Worm (Caenorhabditis elegans) whole organism, L1 larva: Measurements from ENCODE around the gene F43B10.1.
A peak's percentile ranks its signal among the peaks of the same experiment; 100 is the strongest.

Source experiments
- C34B4.2 ChIP-seq: sonication (generic microtip); optimal IDR thresholded peaks from 2 replicates; lab custom pipeline; 2017; ENCODE audit warnings: mild to moderate bottlenecking, missing genetic modification characterization, missing compliant biosample characterization
- F16B12.6 ChIP-seq: fragments of 150-350 bp; optimal IDR thresholded peaks from 2 replicates; lab custom pipeline; 2014; ENCODE audit warnings: missing biosample characterization, missing genetic modification characterization
- aha-1 ChIP-seq: fragments of 150-350 bp; optimal IDR thresholded peaks from 2 replicates; lab custom pipeline; 2014; ENCODE audit warnings: missing biosample characterization, missing genetic modification characterization
- alr-1 ChIP-seq: fragments of 200-800 bp; sonication (Bioruptor generic); optimal IDR thresholded peaks from 2 replicates; lab custom pipeline; 2018; ENCODE audit warnings: borderline replicate concordance, mild to moderate bottlenecking, missing genetic modification characterization, missing compliant biosample characterization
- ceh-63 ChIP-seq: fragments of 200-800 bp; sonication (Bioruptor generic); optimal IDR thresholded peaks from 2 replicates; lab custom pipeline; 2018; ENCODE audit warnings: mild to moderate bottlenecking, missing genetic modification characterization, missing compliant biosample characterization
- ces-1 ChIP-seq: fragments of 150-350 bp; optimal IDR thresholded peaks from 2 replicates; lab custom pipeline; 2014; ENCODE audit warnings: missing biosample characterization, missing genetic modification reagents, missing genetic modification characterization
- efl-1 ChIP-seq, 4 experiments: fragments of 150-350 bp; optimal IDR thresholded peaks in 3 of 4; peaks in 1 of 4; 1 replicate in 1 of 4; 2 replicates in 3 of 4; lab custom pipeline; 2014; ENCODE audit warnings: missing biosample characterization in 2 of 4, missing genetic modification characterization in 2 of 4, missing genetic modification reagents in 2 of 4
- egl-27 ChIP-seq, 2 experiments: fragments of 150-350 bp in 1 of 2; sonication (generic microtip); optimal IDR thresholded peaks; 3 replicates each; lab custom pipeline; 2017 to 2018; ENCODE audit warnings: missing biosample characterization in 2 of 2, missing genetic modification characterization in 2 of 2, missing genetic modification reagents in 2 of 2
- elt-2 ChIP-seq: sonication (generic microtip); optimal IDR thresholded peaks from 2 replicates; lab custom pipeline; 2016; ENCODE audit warnings: missing genetic modification characterization, mild to moderate bottlenecking, inconsistent platforms, missing compliant biosample characterization, missing genetic modification reagents
- elt-3 ChIP-seq, 6 experiments: fragments of 150-350 bp in 1 of 6; sonication (generic microtip); optimal IDR thresholded peaks; 2 replicates each; lab custom pipeline; 2017 to 2018; ENCODE audit warnings: missing biosample characterization in 6 of 6, missing genetic modification characterization in 6 of 6, inconsistent platforms in 1 of 6
- ets-5 ChIP-seq: fragments of 200-800 bp; sonication (Bioruptor generic); IDR thresholded peaks from 2 replicates; pipeline ENCODE4 v1.3.6; 2022; ENCODE audit warnings: missing genetic modification characterization, missing compliant biosample characterization
- fkh-10 ChIP-seq: sonication (generic microtip); optimal IDR thresholded peaks from 2 replicates; lab custom pipeline; 2017; ENCODE audit warnings: missing biosample characterization, missing genetic modification reagents, missing genetic modification characterization
- fkh-4 ChIP-seq: sonication (generic microtip); optimal IDR thresholded peaks from 2 replicates; lab custom pipeline; 2016; ENCODE audit warnings: missing compliant biosample characterization, missing genetic modification characterization, borderline replicate concordance
- fos-1 ChIP-seq: fragments of 150-350 bp; optimal IDR thresholded peaks from 2 replicates; lab custom pipeline; 2014; ENCODE audit warnings: missing biosample characterization, missing genetic modification characterization
- grh-1 ChIP-seq: fragments of 200-800 bp; sonication (Bioruptor generic); IDR thresholded peaks from 2 replicates; pipeline ENCODE4 v1.3.6; 2022; ENCODE audit warnings: missing genetic modification reagents, missing genetic modification characterization, missing compliant biosample characterization
- hlh-17 ChIP-seq: fragments of 200-800 bp; sonication (Bioruptor generic); optimal IDR thresholded peaks from 2 replicates; lab custom pipeline; 2018; ENCODE audit warnings: missing genetic modification characterization, mild to moderate bottlenecking, missing compliant biosample characterization, moderate library complexity, borderline replicate concordance
- hpl-2 ChIP-seq: fragments of 150-350 bp; optimal IDR thresholded peaks from 2 replicates; lab custom pipeline; 2014; ENCODE audit warnings: missing biosample characterization, missing genetic modification reagents, missing genetic modification characterization
- isw-1 ChIP-seq: fragments of 200-800 bp; sonication (Bioruptor generic); IDR thresholded peaks from 2 replicates; pipeline ENCODE4 v1.3.6; 2022; ENCODE audit warnings: missing genetic modification characterization, missing compliant biosample characterization
- jun-1 ChIP-seq: fragments of 150-350 bp; optimal IDR thresholded peaks from 2 replicates; lab custom pipeline; 2014; ENCODE audit warnings: missing biosample characterization, missing genetic modification reagents, missing genetic modification characterization
- lin-14 ChIP-seq: fragments of 200-800 bp; sonication (Bioruptor generic); optimal IDR thresholded peaks from 2 replicates; lab custom pipeline; 2018; ENCODE audit warnings: mild to moderate bottlenecking, missing genetic modification characterization, moderate library complexity, missing compliant biosample characterization
- lin-15B ChIP-seq: fragments of 150-350 bp; sonication (generic microtip); optimal IDR thresholded peaks from 3 replicates; lab custom pipeline; 2014; ENCODE audit warnings: missing biosample characterization, missing genetic modification characterization
- lsy-2 ChIP-seq, 2 experiments: fragments of 150-350 bp; optimal IDR thresholded peaks; 2 replicates each; lab custom pipeline; 2014; ENCODE audit warnings: missing biosample characterization in 2 of 2, missing genetic modification characterization in 2 of 2
- mdl-1 ChIP-seq, 2 experiments: fragments of 150-350 bp; optimal IDR thresholded peaks; 2 replicates each; lab custom pipeline; 2014 to 2017; ENCODE audit warnings: missing biosample characterization in 2 of 2, missing genetic modification characterization in 2 of 2, inconsistent platforms in 1 of 2
- mef-2 ChIP-seq: fragments of 150-350 bp; optimal IDR thresholded peaks from 2 replicates; lab custom pipeline; 2014; ENCODE audit warnings: missing biosample characterization, missing genetic modification characterization
- nhr-12 ChIP-seq: sonication (generic microtip); optimal IDR thresholded peaks from 2 replicates; lab custom pipeline; 2017; ENCODE audit warnings: missing biosample characterization, missing genetic modification characterization
- nhr-19 ChIP-seq: fragments of 200-800 bp; sonication (Bioruptor generic); conservative IDR thresholded peaks from 2 replicates; pipeline ENCODE4 v1.3.6; 2022; ENCODE audit warnings: missing genetic modification characterization, missing compliant biosample characterization
- nhr-20 ChIP-seq: sonication (generic microtip); optimal IDR thresholded peaks from 2 replicates; lab custom pipeline; 2016; ENCODE audit warnings: mild to moderate bottlenecking, missing genetic modification characterization, missing compliant biosample characterization
- nhr-28 ChIP-seq: fragments of 150-350 bp; optimal IDR thresholded peaks from 2 replicates; lab custom pipeline; 2014; ENCODE audit warnings: missing biosample characterization, missing genetic modification characterization
- nhr-47 ChIP-seq: sonication (generic microtip); optimal IDR thresholded peaks from 2 replicates; lab custom pipeline; 2016; ENCODE audit warnings: mild to moderate bottlenecking, missing genetic modification characterization, moderate library complexity, missing compliant biosample characterization
- nhr-71 ChIP-seq: sonication (generic microtip); optimal IDR thresholded peaks from 2 replicates; lab custom pipeline; 2016; ENCODE audit warnings: mild to moderate bottlenecking, missing genetic modification characterization, moderate library complexity, missing compliant biosample characterization
- nhr-77 ChIP-seq: fragments of 150-350 bp; optimal IDR thresholded peaks from 2 replicates; lab custom pipeline; 2014; ENCODE audit warnings: missing biosample characterization, missing genetic modification characterization
- nhr-85 ChIP-seq: sonication (generic microtip); peaks from one replicate; lab custom pipeline; 2016; ENCODE audit warnings: missing genetic modification characterization, inconsistent platforms, missing compliant biosample characterization
- pqm-1 ChIP-seq: sonication (generic microtip); optimal IDR thresholded peaks from 3 replicates; lab custom pipeline; 2017; ENCODE audit warnings: missing biosample characterization, missing genetic modification characterization
- rnt-1 ChIP-seq: sonication (generic microtip); optimal IDR thresholded peaks from 2 replicates; lab custom pipeline; 2016; ENCODE audit warnings: mild to moderate bottlenecking, missing genetic modification characterization, moderate library complexity, missing compliant biosample characterization
- snpc-4 ChIP-seq: fragments of 150-350 bp; optimal IDR thresholded peaks from 2 replicates; lab custom pipeline; 2014; ENCODE audit warnings: missing biosample characterization, missing genetic modification characterization
- snu-23 ChIP-seq: sonication (generic microtip); optimal IDR thresholded peaks from 2 replicates; lab custom pipeline; 2016; ENCODE audit warnings: missing genetic modification characterization, missing compliant biosample characterization
- sox-4 ChIP-seq: sonication (generic microtip); optimal IDR thresholded peaks from 2 replicates; lab custom pipeline; 2016; ENCODE audit warnings: missing genetic modification characterization, missing compliant biosample characterization
- tbx-2 ChIP-seq: sonication (generic microtip); optimal IDR thresholded peaks from 2 replicates; lab custom pipeline; 2016; ENCODE audit warnings: missing genetic modification characterization, missing compliant biosample characterization
- unc-130 ChIP-seq: fragments of 150-350 bp; optimal IDR thresholded peaks from 2 replicates; lab custom pipeline; 2017; ENCODE audit warnings: missing biosample characterization, missing genetic modification characterization, inconsistent platforms
- unc-30 ChIP-seq: sonication (generic microtip); optimal IDR thresholded peaks from 2 replicates; lab custom pipeline; 2017; ENCODE audit warnings: missing biosample characterization, missing genetic modification characterization
- unc-86 ChIP-seq: sonication (generic microtip); optimal IDR thresholded peaks from 2 replicates; lab custom pipeline; 2016; ENCODE audit warnings: missing genetic modification characterization, missing compliant biosample characterization
- vab-15 ChIP-seq: sonication (generic microtip); optimal IDR thresholded peaks from 2 replicates; lab custom pipeline; 2017; ENCODE audit warnings: missing genotype, mild to moderate bottlenecking, missing genetic modification characterization, missing compliant biosample characterization
- xbp-1 ChIP-seq: sonication (generic microtip); optimal IDR thresholded peaks from 2 replicates; lab custom pipeline; 2016; ENCODE audit warnings: missing genetic modification characterization, missing compliant biosample characterization
- zag-1 ChIP-seq: fragments of 150-350 bp; optimal IDR thresholded peaks from 2 replicates; lab custom pipeline; 2014; ENCODE audit warnings: missing biosample characterization, missing genetic modification characterization
- zip-4 ChIP-seq: fragments of 200-800 bp; sonication (Bioruptor generic); optimal IDR thresholded peaks from 2 replicates; lab custom pipeline; 2018; ENCODE audit warnings: mild to moderate bottlenecking, missing genetic modification characterization, moderate library complexity, missing compliant biosample characterization
- ztf-11 ChIP-seq, 2 experiments: sonication (generic microtip); optimal IDR thresholded peaks; 2 replicates each; lab custom pipeline; 2016 to 2017; ENCODE audit warnings: missing genetic modification characterization in 2 of 2, missing biosample characterization in 1 of 2, missing compliant biosample characterization in 1 of 2
- ztf-4 ChIP-seq: fragments of 150-350 bp; optimal IDR thresholded peaks from 2 replicates; lab custom pipeline; 2014; ENCODE audit warnings: missing biosample characterization, missing genetic modification characterization

Gene F43B10.1

ce11 chrX:16604566-16604965 is 58.1 kb downstream of the F43B10.1 start (continued):
- TF ChIP-seq alr-1 (no peak), lsy-2 (tag; optimal IDR thresholded peaks at IDR 0.05; lab: Kevin White, UChicago) (peak; percentile 14 to 16), F16B12.6 (tag; lab: Kevin White, UChicago) (no peak), nhr-71 (tag; lab: Kevin White, UChicago) (peak; percentile 74), isw-1 (GFP tag; lab: Robert Waterston, UW) (no peak), ztf-11 (tag; optimal IDR thresholded peaks at IDR 0.05; lab: Kevin White, UChicago) (no peak), hlh-17 (GFP tag; lab: Kevin White, UChicago) (no peak), elt-3 (tag; optimal IDR thresholded peaks at IDR 0.05; lab: Kevin White, UChicago) (no peak), nhr-12 (no peak), mef-2 (tag; lab: Kevin White, UChicago) (no peak), unc-86 (no peak), ztf-4 (tag; lab: Kevin White, UChicago) (no peak), ces-1 (GFP tag; lab: Kevin White, UChicago) (no peak), fkh-4 (tag; lab: Kevin White, UChicago) (no peak), snpc-4 (no peak), tbx-2 (peak; percentile 22), unc-130 (no peak), fkh-10 (GFP tag; lab: Kevin White, UChicago) (no peak), nhr-85 (tag; lab: Kevin White, UChicago) (peak; percentile 56), grh-1 (GFP tag; lab: Robert Waterston, UW) (peak; percentile 33; the same call in 1 of the 2 replicates), nhr-20 (peak; percentile 54), nhr-19 (peak; percentile 60), xbp-1 (tag; lab: Kevin White, UChicago) (peak; percentile 26), mdl-1 (tag; optimal IDR thresholded peaks at IDR 0.05; lab: Kevin White, UChicago) (peak in 1 of 2 experiments; percentile 63), lin-15B (tag; lab: Kevin White, UChicago) (no peak), rnt-1 (peak; percentile 55), egl-27 (tag; optimal IDR thresholded peaks at IDR 0.05; lab: Kevin White, UChicago) (no peak), zip-4 (GFP tag; lab: Kevin White, UChicago) (peak; percentile 21), vab-15 (no peak), aha-1 (tag; lab: Kevin White, UChicago) (no peak)
- TF ChIP-seq, all 84 proteins: peak for 30

DNA sequence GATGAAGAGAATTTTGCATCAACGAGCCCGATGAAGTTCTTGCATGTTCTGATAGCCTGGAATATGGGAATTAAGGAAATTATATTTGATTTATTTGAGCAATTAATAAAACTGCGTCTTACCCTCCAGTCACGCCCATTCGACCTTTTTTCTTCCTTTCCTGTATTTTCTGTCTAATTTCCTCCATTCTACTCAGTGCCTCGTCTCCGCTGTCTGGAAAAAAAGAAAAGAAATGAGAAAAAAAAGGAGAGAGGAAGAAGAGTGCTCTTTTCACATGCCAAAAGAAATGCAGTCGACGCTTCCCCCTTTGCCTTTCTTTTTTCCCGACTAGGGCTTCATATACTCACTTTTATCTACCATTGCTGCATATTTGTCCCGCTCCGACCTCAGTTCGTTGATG is 58.5 kb downstream of the F43B10.1 start:
- no peak for TF ChIP-seq nhr-47 (tag; lab: Kevin White, UChicago)
- TF ChIP-seq unc-30, result no peak
- TF ChIP-seq fkh-10 (GFP tag; lab: Kevin White, UChicago), result peak; percentile 1
- no peak for TF ChIP-seq grh-1 (GFP tag; lab: Robert Waterston, UW)
- TF ChIP-seq nhr-20, result no peak

DNA sequence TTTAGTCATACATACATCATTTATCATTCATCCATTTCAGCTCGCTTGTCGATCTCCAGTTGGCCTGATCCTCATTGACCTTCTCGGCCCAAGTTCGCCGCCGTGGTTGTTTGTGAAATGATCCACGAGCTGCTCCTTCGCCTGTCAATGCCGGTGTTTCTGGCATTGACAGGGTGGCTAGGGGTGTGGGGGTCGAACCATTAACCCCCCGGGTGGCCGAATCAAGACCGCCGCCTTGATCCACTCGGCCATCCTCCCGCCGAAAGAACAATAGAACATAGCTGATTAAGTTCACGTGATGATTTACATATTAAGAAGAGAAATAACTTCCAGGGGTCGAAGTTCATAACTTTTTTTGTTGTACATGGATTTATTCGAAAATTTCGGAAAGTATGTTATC is 60.2 kb downstream of the F43B10.1 start, which contains the start of gene F59C12.4:
TSS of gene F59C12.4 (minus strand) at position 166 of the 400 bp plus-strand sequence.
- TF ChIP-seq zag-1 (tag; lab: Kevin White, UChicago), result no peak
- no peak for TF ChIP-seq rnt-1
- no peak for TF ChIP-seq jun-1
- TF ChIP-seq elt-2 (tag; lab: Kevin White, UChicago), result no peak
- no peak for TF ChIP-seq efl-1 (optimal IDR thresholded peaks at IDR 0.05; lab: Kevin White, UChicago)
- TF ChIP-seq efl-1 (GFP tag; optimal IDR thresholded peaks at IDR 0.05 in 1 of 2; lab: Kevin White, UChicago), result peak in 1 of 2 experiments; percentile 57
- TF ChIP-seq unc-130, result no peak
- TF ChIP-seq pqm-1, result no peak
- TF ChIP-seq alr-1, result no peak
- no peak for TF ChIP-seq nhr-28
- TF ChIP-seq C34B4.2, result no peak
- no peak for TF ChIP-seq mdl-1 (tag; optimal IDR thresholded peaks at IDR 0.05; lab: Kevin White, UChicago)
- no peak for TF ChIP-seq xbp-1 (tag; lab: Kevin White, UChicago)
- TF ChIP-seq nhr-71 (tag; lab: Kevin White, UChicago), result peak; percentile 1
- no peak for TF ChIP-seq nhr-77 (tag; lab: Kevin White, UChicago)
- TF ChIP-seq lin-14 (GFP tag; lab: Kevin White, UChicago), result peak; percentile 9
- no peak for TF ChIP-seq fos-1 (tag; lab: Kevin White, UChicago)
- TF ChIP-seq ets-5 (GFP tag; lab: Robert Waterston, UW), result no peak
- no peak for TF ChIP-seq snu-23
- no peak for TF ChIP-seq zip-4 (GFP tag; lab: Kevin White, UChicago)
- TF ChIP-seq sox-4, result no peak
- no peak for TF ChIP-seq hpl-2 (GFP tag; lab: Kevin White, UChicago)
- no peak for TF ChIP-seq ceh-63 (GFP tag; lab: Kevin White, UChicago)
- TF ChIP-seq ztf-11 (tag; optimal IDR thresholded peaks at IDR 0.05; lab: Kevin White, UChicago), result no peak
- TF ChIP-seq hlh-17 (GFP tag; lab: Kevin White, UChicago), result no peak
